Worm (Caenorhabditis elegans) whole organism, L1 larva: ENCODE data around the gene ZC513.14.

Experiments used
- C16A3.4 ChIP-seq: fragments of 150-350 bp; optimal IDR thresholded peaks from 2 replicates; lab custom pipeline; 2014; ENCODE audit warnings: missing biosample characterization, missing genetic modification characterization
- aha-1 ChIP-seq: fragments of 150-350 bp; optimal IDR thresholded peaks from 2 replicates; lab custom pipeline; 2014; ENCODE audit warnings: missing biosample characterization, missing genetic modification characterization
- alr-1 ChIP-seq: fragments of 200-800 bp; sonication (Bioruptor generic); optimal IDR thresholded peaks from 2 replicates; lab custom pipeline; 2018; ENCODE audit warnings: borderline replicate concordance, mild to moderate bottlenecking, missing genetic modification characterization, missing compliant biosample characterization
- aly-2 ChIP-seq: fragments of 150-350 bp; optimal IDR thresholded peaks from 2 replicates; lab custom pipeline; 2014; ENCODE audit warnings: missing biosample characterization, missing genetic modification characterization
- ama-1 ChIP-seq: fragments of 150-350 bp; optimal IDR thresholded peaks from 2 replicates; lab custom pipeline; 2014
- blmp-1 ChIP-seq: fragments of 150-350 bp; optimal IDR thresholded peaks from 2 replicates; lab custom pipeline; 2014; ENCODE audit warnings: missing biosample characterization, missing genetic modification characterization
- ceh-8 ChIP-seq: fragments of 200-800 bp; sonication (Bioruptor generic); optimal IDR thresholded peaks from 2 replicates; lab custom pipeline; 2018; ENCODE audit warnings: mild to moderate bottlenecking, missing genetic modification characterization, moderate library complexity, missing compliant biosample characterization
- ceh-82 ChIP-seq, 3 experiments: fragments of 150-350 bp in 1 of 3; sonication (generic microtip) in 2 of 3; optimal IDR thresholded peaks; 2 replicates each; lab custom pipeline; 2014 to 2017; ENCODE audit warnings: missing biosample characterization in 3 of 3, missing genetic modification characterization in 3 of 3
- ceh-90 ChIP-seq: sonication (generic microtip); optimal IDR thresholded peaks from 2 replicates; lab custom pipeline; 2016; ENCODE audit warnings: missing genetic modification characterization, missing compliant biosample characterization
- efl-1 ChIP-seq, 4 experiments: fragments of 150-350 bp; optimal IDR thresholded peaks in 3 of 4; peaks in 1 of 4; 1 replicate in 1 of 4; 2 replicates in 3 of 4; lab custom pipeline; 2014; ENCODE audit warnings: missing biosample characterization in 2 of 4, missing genetic modification characterization in 2 of 4, missing genetic modification reagents in 2 of 4
- efl-3 ChIP-seq: fragments of 200-800 bp; sonication (Bioruptor generic); optimal IDR thresholded peaks from 2 replicates; lab custom pipeline; 2018; ENCODE audit warnings: mild to moderate bottlenecking, missing genetic modification characterization, missing compliant biosample characterization
- egl-27 ChIP-seq, 2 experiments: fragments of 150-350 bp in 1 of 2; sonication (generic microtip); optimal IDR thresholded peaks; 3 replicates each; lab custom pipeline; 2017 to 2018; ENCODE audit warnings: missing biosample characterization in 2 of 2, missing genetic modification characterization in 2 of 2, missing genetic modification reagents in 2 of 2
- elt-2 ChIP-seq: sonication (generic microtip); optimal IDR thresholded peaks from 2 replicates; lab custom pipeline; 2016; ENCODE audit warnings: missing genetic modification characterization, mild to moderate bottlenecking, inconsistent platforms, missing compliant biosample characterization, missing genetic modification reagents
- fkh-8 ChIP-seq: sonication (generic microtip); optimal IDR thresholded peaks from 2 replicates; lab custom pipeline; 2016; ENCODE audit warnings: mild to moderate bottlenecking, missing genetic modification characterization, missing compliant biosample characterization
- grh-1 ChIP-seq: fragments of 200-800 bp; sonication (Bioruptor generic); IDR thresholded peaks from 2 replicates; pipeline ENCODE4 v1.3.6; 2022; ENCODE audit warnings: missing genetic modification reagents, missing genetic modification characterization, missing compliant biosample characterization
- hlh-17 ChIP-seq: fragments of 200-800 bp; sonication (Bioruptor generic); optimal IDR thresholded peaks from 2 replicates; lab custom pipeline; 2018; ENCODE audit warnings: missing genetic modification characterization, mild to moderate bottlenecking, missing compliant biosample characterization, moderate library complexity, borderline replicate concordance
- hlh-4 ChIP-seq: sonication (generic microtip); optimal IDR thresholded peaks from 2 replicates; lab custom pipeline; 2016; ENCODE audit warnings: mild to moderate bottlenecking, missing genetic modification characterization, missing compliant biosample characterization
- irx-1 ChIP-seq: sonication (generic microtip); optimal IDR thresholded peaks from 2 replicates; lab custom pipeline; 2016; ENCODE audit warnings: missing genetic modification characterization, missing compliant biosample characterization
- lin-13 ChIP-seq: fragments of 150-350 bp; optimal IDR thresholded peaks from 2 replicates; lab custom pipeline; 2014; ENCODE audit warnings: missing biosample characterization, missing genetic modification reagents, missing genetic modification characterization
- lin-14 ChIP-seq: fragments of 200-800 bp; sonication (Bioruptor generic); optimal IDR thresholded peaks from 2 replicates; lab custom pipeline; 2018; ENCODE audit warnings: mild to moderate bottlenecking, missing genetic modification characterization, moderate library complexity, missing compliant biosample characterization
- mef-2 ChIP-seq: fragments of 150-350 bp; optimal IDR thresholded peaks from 2 replicates; lab custom pipeline; 2014; ENCODE audit warnings: missing biosample characterization, missing genetic modification characterization
- mep-1 ChIP-seq: fragments of 150-350 bp; optimal IDR thresholded peaks from 2 replicates; lab custom pipeline; 2014; ENCODE audit warnings: missing biosample characterization, missing genetic modification characterization
- nhr-11 ChIP-seq: fragments of 150-350 bp; optimal IDR thresholded peaks from 2 replicates; lab custom pipeline; 2014; ENCODE audit warnings: missing biosample characterization, missing genetic modification characterization
- nhr-20 ChIP-seq: sonication (generic microtip); optimal IDR thresholded peaks from 2 replicates; lab custom pipeline; 2016; ENCODE audit warnings: mild to moderate bottlenecking, missing genetic modification characterization, missing compliant biosample characterization
- nhr-28 ChIP-seq: fragments of 150-350 bp; optimal IDR thresholded peaks from 2 replicates; lab custom pipeline; 2014; ENCODE audit warnings: missing biosample characterization, missing genetic modification characterization
- nhr-47 ChIP-seq: sonication (generic microtip); optimal IDR thresholded peaks from 2 replicates; lab custom pipeline; 2016; ENCODE audit warnings: mild to moderate bottlenecking, missing genetic modification characterization, moderate library complexity, missing compliant biosample characterization
- nhr-77 ChIP-seq: fragments of 150-350 bp; optimal IDR thresholded peaks from 2 replicates; lab custom pipeline; 2014; ENCODE audit warnings: missing biosample characterization, missing genetic modification characterization
- nhr-84 ChIP-seq: sonication (generic microtip); optimal IDR thresholded peaks from 2 replicates; lab custom pipeline; 2017; ENCODE audit warnings: missing biosample characterization, missing genetic modification characterization
- nhr-85 ChIP-seq: sonication (generic microtip); peaks from one replicate; lab custom pipeline; 2016; ENCODE audit warnings: missing genetic modification characterization, inconsistent platforms, missing compliant biosample characterization
- nhr-90 ChIP-seq: sonication (generic microtip); optimal IDR thresholded peaks from 2 replicates; lab custom pipeline; 2016; ENCODE audit warnings: mild to moderate bottlenecking, missing genetic modification characterization, missing compliant biosample characterization; ENCODE audit not compliant: poor library complexity
- rnt-1 ChIP-seq: sonication (generic microtip); optimal IDR thresholded peaks from 2 replicates; lab custom pipeline; 2016; ENCODE audit warnings: mild to moderate bottlenecking, missing genetic modification characterization, moderate library complexity, missing compliant biosample characterization
- snu-23 ChIP-seq: sonication (generic microtip); optimal IDR thresholded peaks from 2 replicates; lab custom pipeline; 2016; ENCODE audit warnings: missing genetic modification characterization, missing compliant biosample characterization
- sox-4 ChIP-seq: sonication (generic microtip); optimal IDR thresholded peaks from 2 replicates; lab custom pipeline; 2016; ENCODE audit warnings: missing genetic modification characterization, missing compliant biosample characterization
- sup-37 ChIP-seq: fragments of 200-800 bp; sonication (Bioruptor generic); optimal IDR thresholded peaks from 2 replicates; lab custom pipeline; 2018; ENCODE audit warnings: mild to moderate bottlenecking, missing genetic modification characterization, missing compliant biosample characterization
- swsn-7 ChIP-seq: sonication (generic microtip); optimal IDR thresholded peaks from 2 replicates; lab custom pipeline; 2016; ENCODE audit warnings: missing genetic modification characterization, missing compliant biosample characterization
- tbx-2 ChIP-seq: sonication (generic microtip); optimal IDR thresholded peaks from 2 replicates; lab custom pipeline; 2016; ENCODE audit warnings: missing genetic modification characterization, missing compliant biosample characterization
- unc-86 ChIP-seq: sonication (generic microtip); optimal IDR thresholded peaks from 2 replicates; lab custom pipeline; 2016; ENCODE audit warnings: missing genetic modification characterization, missing compliant biosample characterization
- unc-98 ChIP-seq: fragments of 200-800 bp; sonication (Bioruptor generic); IDR thresholded peaks from 2 replicates; pipeline ENCODE4 v1.3.6; 2022; ENCODE audit warnings: missing genetic modification characterization, missing compliant biosample characterization
- ztf-4 ChIP-seq: fragments of 150-350 bp; optimal IDR thresholded peaks from 2 replicates; lab custom pipeline; 2014; ENCODE audit warnings: missing biosample characterization, missing genetic modification characterization

The ZC513.14 gene

DNA sequence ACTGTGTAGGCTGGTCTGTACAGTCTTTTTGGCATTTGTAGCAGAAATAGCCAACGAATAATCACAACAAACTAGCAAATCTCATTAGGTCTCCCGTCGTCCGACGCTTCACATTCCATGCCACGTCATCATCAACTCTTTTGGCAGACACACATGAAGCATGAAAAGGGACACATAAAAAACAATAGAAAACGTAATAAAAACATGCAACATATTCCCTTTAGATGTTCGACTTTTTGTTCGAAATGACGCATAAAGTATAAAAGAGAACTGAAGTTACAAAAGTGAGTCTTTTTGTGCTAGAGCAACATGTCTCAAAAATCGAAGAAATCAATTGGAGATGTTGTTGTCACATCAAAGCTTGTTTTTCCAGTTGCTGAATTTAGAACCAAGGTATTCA, 16.0 kb upstream of the ZC513.14 start, which contains the start of gene sth-1:
sth-1 (plus strand) TSS at position 301 of the 400 bp plus-strand sequence.
- TF ChIP-seq tbx-2 (tag; lab: Kevin White, UChicago) (no peak), unc-98 (GFP tag; lab: Robert Waterston, UW) (no peak), ama-1 (lab: Kevin White, UChicago) (no peak), nhr-85 (tag; lab: Kevin White, UChicago) (no peak), ceh-90 (tag; lab: Kevin White, UChicago) (no peak), blmp-1 (tag; lab: Kevin White, UChicago) (no peak), grh-1 (no peak), sup-37 (GFP tag; lab: Kevin White, UChicago) (no peak)

ce11 chrV:8050811-8051210, 15.0 kb upstream of the ZC513.14 start, which contains the start of gene col-43:
TSS of gene col-43 (minus strand) at chrV:8050911.
- peak; percentile 21 for TF ChIP-seq blmp-1 (tag; lab: Kevin White, UChicago)
- TF ChIP-seq hlh-4 (tag; lab: Kevin White, UChicago), result no peak
- TF ChIP-seq, all 84 proteins: peak for 1

DNA sequence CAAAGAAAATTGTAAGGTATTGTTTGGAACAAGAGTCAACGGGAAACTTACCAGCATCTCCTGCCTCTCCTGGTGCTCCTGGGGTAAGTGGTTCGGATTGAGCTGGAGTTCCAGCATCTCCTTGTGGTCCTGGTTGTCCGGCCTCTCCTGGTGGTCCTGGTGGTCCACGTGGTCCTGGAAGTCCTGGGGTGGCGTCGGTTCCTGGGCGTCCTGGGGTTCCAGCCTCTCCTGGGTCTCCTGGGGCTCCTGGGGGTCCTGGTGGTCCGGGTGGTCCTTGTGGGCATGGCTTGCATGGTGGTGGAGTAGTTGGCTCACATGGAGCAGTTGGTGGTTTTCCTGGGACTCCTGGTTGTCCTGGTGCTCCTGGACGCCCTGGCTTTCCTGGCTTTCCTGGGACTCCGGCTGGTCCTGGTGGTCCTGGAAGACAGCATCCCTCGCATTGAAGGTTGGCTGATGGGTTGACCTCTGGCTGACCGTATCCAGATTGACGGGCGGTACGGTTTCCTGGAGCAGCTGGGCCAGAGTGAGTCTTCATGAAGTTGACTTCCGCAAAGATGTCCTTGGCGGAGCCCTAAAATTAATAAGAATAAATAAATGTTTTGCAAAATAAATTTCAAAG, 14.3 kb upstream of the ZC513.14 start:
- TF ChIP-seq ceh-8 (GFP tag; lab: Kevin White, UChicago) (peak; percentile 14), nhr-11 (tag; lab: Kevin White, UChicago) (no peak)

ce11 chrV:8046706-8047105, 10.9 kb upstream of the ZC513.14 start, which contains the start of gene ZC513.3:
TSS of gene ZC513.3 (plus strand) at chrV:8047006.
- TF ChIP-seq mef-2 (tag; lab: Kevin White, UChicago), result no peak
- no peak for TF ChIP-seq ceh-82 (tag; optimal IDR thresholded peaks at IDR 0.05; lab: Kevin White, UChicago)
- no peak for TF ChIP-seq efl-3 (GFP tag; lab: Kevin White, UChicago)
- no peak for TF ChIP-seq nhr-11 (tag; lab: Kevin White, UChicago)
- no peak for TF ChIP-seq lin-13 (GFP tag; lab: Kevin White, UChicago)
- no peak for TF ChIP-seq nhr-20 (tag; lab: Kevin White, UChicago)
- TF ChIP-seq irx-1 (tag; lab: Kevin White, UChicago), result no peak
- TF ChIP-seq, all 84 proteins: peak for 0

DNA sequence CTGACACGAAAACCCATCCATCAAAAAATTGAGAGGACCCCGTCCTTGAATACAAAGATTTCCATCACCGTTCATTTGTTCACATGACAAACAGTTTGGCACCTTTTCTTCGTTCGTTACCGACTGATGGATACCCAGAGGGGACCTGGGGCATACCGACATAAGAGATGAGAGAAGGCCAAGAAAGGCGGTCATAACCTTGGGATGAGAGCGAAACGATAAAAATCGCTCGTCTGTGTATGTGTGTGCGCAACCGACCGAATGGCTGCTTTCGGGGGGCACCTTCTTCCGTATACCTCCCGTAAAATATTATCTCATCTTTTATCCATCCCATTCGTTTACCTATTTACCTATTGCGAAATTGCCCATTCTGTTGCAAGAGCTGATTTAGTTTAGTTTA, 9.1 kb upstream of the ZC513.14 start:
- no peak for TF ChIP-seq aly-2 (tag; lab: Kevin White, UChicago)
- no peak for TF ChIP-seq unc-86 (tag; lab: Kevin White, UChicago)
- no peak for TF ChIP-seq alr-1 (tag; lab: Kevin White, UChicago)
- TF ChIP-seq ztf-4 (tag; lab: Kevin White, UChicago), result no peak
- no peak for TF ChIP-seq C16A3.4 (tag; lab: Kevin White, UChicago)
- TF ChIP-seq elt-2, result no peak
- no peak for TF ChIP-seq ama-1 (lab: Kevin White, UChicago)
- 0 out of 2 replicates have a peak, but pooled peaks have one; percentile 7 for TF ChIP-seq grh-1
- TF ChIP-seq egl-27 (tag; optimal IDR thresholded peaks at IDR 0.05; lab: Kevin White, UChicago), result no peak
- TF ChIP-seq mep-1, result peak; percentile 46
- no peak for TF ChIP-seq fkh-8 (tag; lab: Kevin White, UChicago)
- TF ChIP-seq nhr-84 (tag; lab: Kevin White, UChicago), result no peak
- TF ChIP-seq nhr-77 (tag; lab: Kevin White, UChicago), result no peak
- peak; percentile 68 for TF ChIP-seq blmp-1 (tag; lab: Kevin White, UChicago)
- no peak for TF ChIP-seq aha-1 (tag; lab: Kevin White, UChicago)
- TF ChIP-seq sox-4 (tag; lab: Kevin White, UChicago), result no peak
- TF ChIP-seq nhr-47 (tag; lab: Kevin White, UChicago), result no peak
- no peak for TF ChIP-seq nhr-28 (tag; lab: Kevin White, UChicago)
- no peak for TF ChIP-seq swsn-7
- TF ChIP-seq nhr-20 (tag; lab: Kevin White, UChicago), result peak; percentile 10
- no peak for TF ChIP-seq efl-1 (optimal IDR thresholded peaks at IDR 0.05; lab: Kevin White, UChicago)
- TF ChIP-seq efl-1 (GFP tag; optimal IDR thresholded peaks at IDR 0.05 in 1 of 2; lab: Kevin White, UChicago), result peak in 1 of 2 experiments; percentile 66
- TF ChIP-seq hlh-17 (GFP tag; lab: Kevin White, UChicago), result no peak
- no peak for TF ChIP-seq nhr-90 (tag; lab: Kevin White, UChicago)
- TF ChIP-seq lin-14 (GFP tag; lab: Kevin White, UChicago), result peak; percentile 61
- no peak for TF ChIP-seq lin-13 (GFP tag; lab: Kevin White, UChicago)
- TF ChIP-seq snu-23 (GFP tag; lab: Kevin White, UChicago), result peak; percentile 2
- peak; percentile 84 for TF ChIP-seq nhr-85 (tag; lab: Kevin White, UChicago)
- no peak for TF ChIP-seq rnt-1
